Fruit fly (Drosophila melanogaster): ENCODE results near the gene CG46505.
"Not testable (repeated sequence)": the region's sequence is repeated elsewhere in the genome, so short reads cannot be mapped to it uniquely, and the experiment has no call there.

CG46505 gene

DNA sequence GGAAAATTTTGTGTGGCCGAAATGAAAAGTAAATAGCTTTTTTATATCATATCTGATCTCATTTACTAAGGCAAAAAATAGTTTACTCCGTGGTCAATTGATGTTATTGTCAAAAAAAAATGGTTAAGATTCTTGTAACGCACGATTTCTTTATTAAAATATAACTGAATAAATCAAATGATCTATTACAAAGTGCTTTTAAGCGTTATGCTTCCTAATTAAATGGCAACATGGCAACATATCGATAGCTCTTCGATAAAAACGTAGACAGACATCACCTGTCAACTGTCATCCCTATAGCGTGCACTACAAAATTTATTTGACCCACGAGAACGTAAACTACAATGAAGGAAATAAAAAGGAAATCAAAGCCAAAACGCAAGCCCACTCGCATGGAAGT, at the start of gene CG46505:
TSS of gene CG46505 (plus strand) at position 301 of the 400 bp plus-strand sequence.
- TF ChIP-seq sage (GFP tag; optimal IDR thresholded peaks at IDR 0.05); CrebA (GFP tag; optimal IDR thresholded peaks at IDR 0.05; ENCODE audit: borderline replicate concordance); ey (GFP tag; optimal IDR thresholded peaks at IDR 0.05): not testable (repeated sequence)

DNA sequence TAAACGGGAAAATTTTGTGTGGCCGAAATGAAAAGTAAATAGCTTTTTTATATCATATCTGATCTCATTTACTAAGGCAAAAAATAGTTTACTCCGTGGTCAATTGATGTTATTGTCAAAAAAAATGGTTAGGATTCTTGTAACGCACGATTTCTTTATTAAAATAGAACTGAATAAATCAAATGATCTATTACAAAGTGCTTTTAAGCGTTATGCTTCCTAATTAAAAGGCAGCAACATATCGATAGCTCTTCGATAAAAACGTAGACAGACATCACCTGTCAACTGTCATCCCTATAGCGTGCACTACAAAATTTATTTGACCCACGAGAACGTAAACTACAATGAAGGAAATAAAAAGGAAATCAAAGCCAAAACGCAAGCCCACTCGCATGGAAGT, 9.9 kb upstream of the CG46505 start, which contains the start of gene CG40813:
TSS of gene CG40813 (plus strand) at position 301 of the 400 bp plus-strand sequence.
- not testable (repeated sequence) for TF ChIP-seq dsf (GFP tag; optimal IDR thresholded peaks at IDR 0.05; ENCODE audit: borderline replicate concordance); Abd-B (GFP tag; optimal IDR thresholded peaks at IDR 0.05); dl (GFP tag; optimal IDR thresholded peaks at IDR 0.05; ENCODE audit: insufficient read depth in 1 of 2, partially characterized antibody in 2 of 2)

DNA sequence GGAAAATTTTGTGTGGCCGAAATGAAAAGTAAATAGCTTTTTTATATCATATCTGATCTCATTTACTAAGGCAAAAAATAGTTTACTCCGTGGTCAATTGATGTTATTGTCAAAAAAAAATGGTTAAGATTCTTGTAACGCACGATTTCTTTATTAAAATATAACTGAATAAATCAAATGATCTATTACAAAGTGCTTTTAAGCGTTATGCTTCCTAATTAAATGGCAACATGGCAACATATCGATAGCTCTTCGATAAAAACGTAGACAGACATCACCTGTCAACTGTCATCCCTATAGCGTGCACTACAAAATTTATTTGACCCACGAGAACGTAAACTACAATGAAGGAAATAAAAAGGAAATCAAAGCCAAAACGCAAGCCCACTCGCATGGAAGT, 5.2 kb upstream of the CG46505 start, which contains the start of gene CG46504:
TSS of gene CG46504 (plus strand) at position 301 of the 400 bp plus-strand sequence.
- not testable (repeated sequence) for TF ChIP-seq h, foxo, Dfd (GFP tag; optimal IDR thresholded peaks at IDR 0.05)

DNA sequence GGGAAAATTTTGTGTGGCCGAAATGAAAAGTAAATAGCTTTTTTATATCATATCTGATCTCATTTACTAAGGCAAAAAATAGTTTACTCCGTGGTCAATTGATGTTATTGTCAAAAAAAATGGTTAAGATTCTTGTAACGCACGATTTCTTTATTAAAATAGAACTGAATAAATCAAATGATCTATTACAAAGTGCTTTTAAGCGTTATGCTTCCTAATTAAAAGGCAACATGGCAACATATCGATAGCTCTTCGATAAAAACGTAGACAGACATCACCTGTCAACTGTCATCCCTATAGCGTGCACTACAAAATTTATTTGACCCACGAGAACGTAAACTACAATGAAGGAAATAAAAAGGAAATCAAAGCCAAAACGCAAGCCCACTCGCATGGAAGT, 4.9 kb downstream of the CG46505 start, which contains the start of gene CG46506:
TSS of gene CG46506 (plus strand) at position 301 of the 400 bp plus-strand sequence.
- TF ChIP-seq Hr83 (GFP tag; optimal IDR thresholded peaks at IDR 0.05; ENCODE audit: poor library complexity, severe bottlenecking); br (GFP tag; optimal IDR thresholded peaks at IDR 0.05); sage (GFP tag; optimal IDR thresholded peaks at IDR 0.05): not testable (repeated sequence)

DNA sequence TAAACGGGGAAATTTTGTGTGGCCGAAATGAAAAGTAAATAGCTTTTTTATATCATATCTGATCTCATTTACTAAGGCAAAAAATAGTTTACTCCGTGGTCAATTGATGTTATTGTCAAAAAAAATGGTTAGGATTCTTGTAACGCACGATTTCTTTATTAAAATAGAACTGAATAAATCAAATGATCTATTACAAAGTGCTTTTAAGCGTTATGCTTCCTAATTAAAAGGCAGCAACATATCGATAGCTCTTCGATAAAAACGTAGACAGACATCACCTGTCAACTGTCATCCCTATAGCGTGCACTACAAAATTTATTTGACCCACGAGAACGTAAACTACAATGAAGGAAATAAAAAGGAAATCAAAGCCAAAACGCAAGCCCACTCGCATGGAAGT, 10.0 kb downstream of the CG46505 start, which contains the start of gene CG46507:
TSS of gene CG46507 (plus strand) at position 301 of the 400 bp plus-strand sequence.
- not testable (repeated sequence) for TF ChIP-seq tai (GFP tag; optimal IDR thresholded peaks at IDR 0.05); woc (GFP tag; optimal IDR thresholded peaks at IDR 0.05); Rel (GFP tag; optimal IDR thresholded peaks at IDR 0.05); Rel (tag; optimal IDR thresholded peaks at IDR 0.05)

DNA sequence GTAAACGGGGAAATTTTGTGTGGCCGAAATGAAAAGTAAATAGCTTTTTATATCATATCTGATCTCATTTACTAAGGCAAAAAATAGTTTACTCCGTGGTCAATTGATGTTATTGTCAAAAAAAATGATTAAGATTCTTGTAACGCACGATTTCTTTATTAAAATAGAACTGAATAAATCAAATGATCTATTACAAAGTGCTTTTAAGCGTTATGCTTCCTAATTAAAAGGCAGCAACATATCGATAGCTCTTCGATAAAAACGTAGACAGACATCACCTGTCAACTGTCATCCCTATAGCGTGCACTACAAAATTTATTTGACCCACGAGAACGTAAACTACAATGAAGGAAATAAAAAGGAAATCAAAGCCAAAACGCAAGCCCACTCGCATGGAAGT, 14.7 kb downstream of the CG46505 start, which contains the start of gene CG46508:
TSS of gene CG46508 (plus strand) at position 301 of the 400 bp plus-strand sequence.
- TF ChIP-seq Dfd, sage, tai (GFP tag; optimal IDR thresholded peaks at IDR 0.05): not testable (repeated sequence)

DNA sequence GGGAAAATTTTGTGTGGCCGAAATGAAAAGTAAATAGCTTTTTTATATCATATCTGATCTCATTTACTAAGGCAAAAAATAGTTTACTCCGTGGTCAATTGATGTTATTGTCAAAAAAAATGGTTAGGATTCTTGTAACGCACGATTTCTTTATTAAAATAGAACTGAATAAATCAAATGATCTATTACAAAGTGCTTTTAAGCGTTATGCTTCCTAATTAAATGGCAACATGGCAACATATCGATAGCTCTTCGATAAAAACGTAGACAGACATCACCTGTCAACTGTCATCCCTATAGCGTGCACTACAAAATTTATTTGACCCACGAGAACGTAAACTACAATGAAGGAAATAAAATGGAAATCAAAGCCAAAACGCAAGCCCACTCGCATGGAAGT, 19.7 kb downstream of the CG46505 start, which contains the start of gene CG46509:
TSS of gene CG46509 (plus strand) at position 301 of the 400 bp plus-strand sequence.
- TF ChIP-seq psq (GFP tag; optimal IDR thresholded peaks at IDR 0.05); Rel (GFP tag; optimal IDR thresholded peaks at IDR 0.05); Rel (tag; optimal IDR thresholded peaks at IDR 0.05); CG32264 (GFP tag; optimal IDR thresholded peaks at IDR 0.05): not testable (repeated sequence)

DNA sequence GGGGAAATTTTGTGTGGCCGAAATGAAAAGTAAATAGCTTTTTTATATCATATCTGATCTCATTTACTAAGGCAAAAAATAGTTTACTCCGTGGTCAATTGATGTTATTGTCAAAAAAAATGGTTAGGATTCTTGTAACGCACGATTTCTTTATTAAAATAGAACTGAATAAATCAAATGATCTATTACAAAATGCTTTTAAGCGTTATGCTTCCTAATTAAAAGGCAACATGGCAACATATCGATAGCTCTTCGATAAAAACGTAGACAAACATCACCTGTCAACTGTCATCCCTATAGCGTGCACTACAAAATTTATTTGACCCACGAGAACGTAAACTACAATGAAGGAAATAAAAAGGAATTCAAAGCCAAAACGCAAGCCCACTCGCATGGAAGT, 24.6 kb downstream of the CG46505 start, which contains the start of gene CG46510:
TSS of gene CG46510 (plus strand) at position 301 of the 400 bp plus-strand sequence.
- TF ChIP-seq Sp1, brk, usp (GFP tag; optimal IDR thresholded peaks at IDR 0.05): not testable (repeated sequence)

DNA sequence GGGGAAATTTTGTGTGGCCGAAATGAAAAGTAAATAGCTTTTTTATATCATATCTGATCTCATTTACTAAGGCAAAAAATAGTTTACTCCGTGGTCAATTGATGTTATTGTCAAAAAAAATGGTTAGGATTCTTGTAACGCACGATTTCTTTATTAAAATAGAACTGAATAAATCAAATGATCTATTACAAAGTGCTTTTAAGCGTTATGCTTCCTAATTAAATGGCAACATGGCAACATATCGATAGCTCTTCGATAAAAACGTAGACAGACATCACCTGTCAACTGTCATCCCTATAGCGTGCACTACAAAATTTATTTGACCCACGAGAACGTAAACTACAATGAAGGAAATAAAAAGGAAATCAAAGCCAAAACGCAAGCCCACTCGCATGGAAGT, 29.6 kb downstream of the CG46505 start, which contains the start of gene CG46511:
TSS of gene CG46511 (plus strand) at position 301 of the 400 bp plus-strand sequence.
- not testable (repeated sequence) for TF ChIP-seq fru (GFP tag; optimal IDR thresholded peaks at IDR 0.05); Myc (optimal IDR thresholded peaks at IDR 0.05); Rel (GFP tag; optimal IDR thresholded peaks at IDR 0.05); Rel (tag; optimal IDR thresholded peaks at IDR 0.05)
